Fruit fly (Drosophila melanogaster) whole organism, wandering third instar larva: ENCODE measurements around the gene zye.

Experiments
- Abd-B ChIP-seq: fragments of >200 bp; optimal IDR thresholded peaks from 2 replicates; lab custom pipeline; 2017; ENCODE audit warnings: missing biosample characterization, missing genetic modification characterization
- CG32264 ChIP-seq: fragments of 200-800 bp; sonication (Bioruptor generic); optimal IDR thresholded peaks from 2 replicates; lab custom pipeline; 2016; ENCODE audit warnings: missing biosample characterization, missing genetic modification characterization
- CG9705 ChIP-seq: fragments of 200-800 bp; sonication (Bioruptor generic); optimal IDR thresholded peaks from 2 replicates; lab custom pipeline; 2018; ENCODE audit warnings: missing biosample characterization, mild to moderate bottlenecking, missing genetic modification characterization
- CrebA ChIP-seq: fragments of 200-800 bp; sonication (Bioruptor generic); optimal IDR thresholded peaks from 2 replicates; lab custom pipeline; 2016; ENCODE audit warnings: missing biosample characterization, mild to moderate bottlenecking, missing genetic modification characterization, borderline replicate concordance
- Dfd ChIP-seq: fragments of >200 bp; optimal IDR thresholded peaks from 2 replicates; lab custom pipeline; 2017; ENCODE audit warnings: missing biosample characterization, missing genetic modification characterization
- Dif ChIP-seq: fragments of 200-275, 200-300 bp; sonication (Bioruptor generic); optimal IDR thresholded peaks from 2 replicates; lab custom pipeline; 2018; ENCODE audit warnings: missing biosample characterization, missing genetic modification characterization; ENCODE audit not compliant: partially characterized antibody
- GATAd ChIP-seq: sonication (Bioruptor generic); optimal IDR thresholded peaks from 2 replicates; lab custom pipeline; 2016; ENCODE audit warnings: missing biosample characterization, missing genetic modification characterization
- HLH106 ChIP-seq: fragments of 200-800 bp; optimal IDR thresholded peaks from 3 replicates; lab custom pipeline; 2019; ENCODE audit warnings: missing biosample characterization, mild to moderate bottlenecking, missing genetic modification characterization, moderate library complexity
- Hnf4 ChIP-seq: fragments of 200-800 bp; sonication (Bioruptor generic); optimal IDR thresholded peaks from 2 replicates; lab custom pipeline; 2016; ENCODE audit warnings: missing biosample characterization, mild to moderate bottlenecking, missing genetic modification characterization
- Hr78 ChIP-seq: fragments of >200 bp; optimal IDR thresholded peaks from 2 replicates; lab custom pipeline; 2017; ENCODE audit warnings: missing biosample characterization, missing genetic modification characterization
- Hr83 ChIP-seq: fragments of 200-300 bp; sonication (Bioruptor generic); optimal IDR thresholded peaks from 2 replicates; lab custom pipeline; 2016; ENCODE audit warnings: missing biosample characterization, mild to moderate bottlenecking, missing genetic modification characterization, moderate library complexity; ENCODE audit not compliant: poor library complexity, severe bottlenecking
- Jra ChIP-seq: sonication (Bioruptor generic); optimal IDR thresholded peaks from 2 replicates; lab custom pipeline; 2016; ENCODE audit warnings: missing biosample characterization, missing genetic modification characterization
- Mio ChIP-seq: sonication (Bioruptor generic); optimal IDR thresholded peaks from 2 replicates; lab custom pipeline; 2016; ENCODE audit warnings: missing biosample characterization, missing genetic modification characterization
- Myc ChIP-seq: fragments of >200 bp; optimal IDR thresholded peaks from 2 replicates; lab custom pipeline; 2017
- N ChIP-seq: fragments of >200 bp; optimal IDR thresholded peaks from 2 replicates; lab custom pipeline; 2018; ENCODE audit warnings: missing biosample characterization, missing external identifiers, missing genetic modification characterization
- OdsH ChIP-seq: fragments of 200-800 bp; sonication (Bioruptor generic); optimal IDR thresholded peaks from 2 replicates; lab custom pipeline; 2016; ENCODE audit warnings: missing biosample characterization, mild to moderate bottlenecking, missing genetic modification characterization
- Rel ChIP-seq, 2 experiments: fragments of 200-800 bp; sonication (Bioruptor generic) in 1 of 2; optimal IDR thresholded peaks; 2 replicates in 1 of 2; 3 replicates in 1 of 2; lab custom pipeline; 2016 to 2019; ENCODE audit warnings: mild to moderate bottlenecking in 2 of 2, missing biosample characterization in 2 of 2, missing genetic modification characterization in 2 of 2, moderate library complexity in 1 of 2
- Sp1 ChIP-seq: fragments of 200-800 bp; sonication (Bioruptor generic); optimal IDR thresholded peaks from 3 replicates; lab custom pipeline; 2019; ENCODE audit warnings: missing biosample characterization, mild to moderate bottlenecking, missing genetic modification characterization, moderate library complexity
- Vsx2 ChIP-seq: fragments of 200-300, 225-300 bp; sonication (Bioruptor generic); optimal IDR thresholded peaks from 2 replicates; lab custom pipeline; 2018; ENCODE audit warnings: missing biosample characterization, missing genetic modification characterization; ENCODE audit not compliant: partially characterized antibody
- br ChIP-seq: fragments of 200-800 bp; sonication (Bioruptor generic); optimal IDR thresholded peaks from 2 replicates; lab custom pipeline; 2016; ENCODE audit warnings: missing biosample characterization, missing genetic modification characterization
- brk ChIP-seq: fragments of 200-800 bp; sonication (Bioruptor generic); optimal IDR thresholded peaks from 2 replicates; lab custom pipeline; 2016; ENCODE audit warnings: missing biosample characterization, mild to moderate bottlenecking, missing genetic modification characterization
- dl ChIP-seq, 2 experiments: fragments of 175-275, 200-275 bp in 1 of 2; fragments of 200-275 bp in 1 of 2; sonication (Bioruptor generic); optimal IDR thresholded peaks; lab custom pipeline; 2018; ENCODE audit warnings: mild to moderate bottlenecking in 2 of 2, missing biosample characterization in 2 of 2, missing genetic modification characterization in 2 of 2, moderate library complexity in 2 of 2; ENCODE audit not compliant: partially characterized antibody in 2 of 2, insufficient read depth in 1 of 2
- dmrt93B ChIP-seq: fragments of 200-800 bp; sonication (Bioruptor generic); optimal IDR thresholded peaks from 2 replicates; lab custom pipeline; 2018; ENCODE audit warnings: missing biosample characterization, mild to moderate bottlenecking, missing genetic modification characterization
- dsf ChIP-seq: sonication (Bioruptor generic); optimal IDR thresholded peaks from 2 replicates; lab custom pipeline; 2016; ENCODE audit warnings: missing biosample characterization, missing genetic modification characterization, borderline replicate concordance
- ey ChIP-seq: fragments of 200-800 bp; sonication (Bioruptor generic); optimal IDR thresholded peaks from 2 replicates; lab custom pipeline; 2016; ENCODE audit warnings: missing biosample characterization, missing genetic modification characterization
- foxo ChIP-seq, 2 experiments: fragments of 200-800 bp; sonication (Bioruptor generic); optimal IDR thresholded peaks; 2 replicates in 1 of 2; 3 replicates in 1 of 2; lab custom pipeline; 2016 to 2017; ENCODE audit warnings: missing biosample characterization in 2 of 2, missing genetic modification characterization in 2 of 2
- fru ChIP-seq: fragments of 200-800 bp; sonication (Bioruptor generic); optimal IDR thresholded peaks from 3 replicates; lab custom pipeline; 2016; ENCODE audit warnings: missing biosample characterization, mild to moderate bottlenecking, missing genetic modification characterization
- h ChIP-seq: fragments of 200-800 bp; sonication (Bioruptor generic); optimal IDR thresholded peaks from 3 replicates; lab custom pipeline; 2016; ENCODE audit warnings: missing biosample characterization, mild to moderate bottlenecking, missing genetic modification characterization
- lola ChIP-seq: fragments of >200 bp; optimal IDR thresholded peaks from 2 replicates; lab custom pipeline; 2017; ENCODE audit warnings: missing biosample characterization, missing genetic modification characterization
- pan ChIP-seq: fragments of >200 bp; optimal IDR thresholded peaks from 2 replicates; lab custom pipeline; 2017
- psq ChIP-seq: fragments of 200-800 bp; sonication (Bioruptor generic); optimal IDR thresholded peaks from 3 replicates; lab custom pipeline; 2017; ENCODE audit warnings: missing biosample characterization, mild to moderate bottlenecking, missing genetic modification characterization, moderate library complexity
- rgr ChIP-seq: fragments of 200-800 bp; sonication (Bioruptor generic); optimal IDR thresholded peaks from 3 replicates; lab custom pipeline; 2016; ENCODE audit warnings: missing biosample characterization, mild to moderate bottlenecking, missing genetic modification characterization
- sage ChIP-seq: fragments of 200-800 bp; sonication (Bioruptor generic); optimal IDR thresholded peaks from 2 replicates; lab custom pipeline; 2016; ENCODE audit warnings: missing biosample characterization, mild to moderate bottlenecking, missing genetic modification characterization
- sv ChIP-seq: fragments of 200-800 bp; sonication (Bioruptor generic); optimal IDR thresholded peaks from 3 replicates; lab custom pipeline; 2016; ENCODE audit warnings: missing biosample characterization, missing genetic modification characterization
- tai ChIP-seq: sonication (Bioruptor generic); optimal IDR thresholded peaks from 2 replicates; lab custom pipeline; 2016; ENCODE audit warnings: missing biosample characterization, missing genetic modification characterization
- usp ChIP-seq: fragments of >200 bp; optimal IDR thresholded peaks from 2 replicates; lab custom pipeline; 2017; ENCODE audit warnings: missing biosample characterization, missing genetic modification characterization
- woc ChIP-seq: sonication (Bioruptor generic); optimal IDR thresholded peaks from 2 replicates; lab custom pipeline; 2016; ENCODE audit warnings: missing biosample characterization, mild to moderate bottlenecking, missing genetic modification characterization

zye gene

dm6 chr3L:20471499-20472313 lies 58.3 kb downstream of the zye start (continued):
- TF ChIP-seq dsf (GFP tag; lab: Kevin White, UChicago) (no peak), woc (GFP tag; lab: Kevin White, UChicago) (no peak), HLH106 (peak; percentile 9), Myc (lab: Kevin White, UChicago) (no peak), Abd-B (GFP tag; lab: Kevin White, UChicago) (no peak), sv (no peak), N (no peak), CrebA (no peak), Vsx2 (GFP tag; lab: Kevin White, UChicago) (no peak), Hnf4 (GFP tag; lab: Kevin White, UChicago) (peak; percentile 12)

- TF ChIP-seq foxo (GFP tag; optimal IDR thresholded peaks at IDR 0.05; lab: Kevin White, UChicago) (no peak), Rel (GFP tag; optimal IDR thresholded peaks at IDR 0.05; lab: Kevin White, UChicago) (no peak), Rel (tag; optimal IDR thresholded peaks at IDR 0.05; lab: Kevin White, UChicago) (no peak), dsf (GFP tag; lab: Kevin White, UChicago) (no peak), br (GFP tag; lab: Kevin White, UChicago) (no peak), tai (GFP tag; lab: Kevin White, UChicago) (no peak), dmrt93B (GFP tag; lab: Kevin White, UChicago) (no peak), sage (GFP tag; lab: Kevin White, UChicago) (no peak), Sp1 (GFP tag; lab: Kevin White, UChicago) (no peak), Hr78 (GFP tag; lab: Kevin White, UChicago) (no peak), Myc (lab: Kevin White, UChicago) (no peak), Abd-B (GFP tag; lab: Kevin White, UChicago) (no peak), N (no peak), Vsx2 (GFP tag; lab: Kevin White, UChicago) (no peak), fru (GFP tag; lab: Kevin White, UChicago) (no peak), sv (no peak), dl (GFP tag; optimal IDR thresholded peaks at IDR 0.05; lab: Kevin White, UChicago; ENCODE audit: insufficient read depth in 1 of 2, partially characterized antibody in 2 of 2) (no peak), pan (no peak), Jra (no peak), CrebA (no peak)
Observed at dm6 chr3L:20472607-20473006, 59.2 kb downstream of the zye start.

dm6 chr3L:20473021-20473799 lies 59.8 kb downstream of the zye start, which contains the start of the genes CG32428 and CG5969:
TSS of gene CG32428 (minus strand) at chr3L:20473723.
TSS of gene CG5969 (plus strand) at chr3L:20473783.
- no peak for TF ChIP-seq Mio
- no peak for TF ChIP-seq Myc (lab: Kevin White, UChicago)
- no peak for TF ChIP-seq CG32264
- peak; percentile 66 for TF ChIP-seq Sp1 (GFP tag; lab: Kevin White, UChicago)
- TF ChIP-seq Jra: peak; percentile 12
- TF ChIP-seq psq (GFP tag; lab: Kevin White, UChicago): peak; percentile 91
- TF ChIP-seq lola (GFP tag; lab: Kevin White, UChicago): no peak
- peak; percentile 83 for TF ChIP-seq HLH106
- TF ChIP-seq Dif (GFP tag; lab: Kevin White, UChicago): no peak
- TF ChIP-seq Rel (GFP tag; optimal IDR thresholded peaks at IDR 0.05; lab: Kevin White, UChicago): no peak
- TF ChIP-seq Rel (tag; optimal IDR thresholded peaks at IDR 0.05; lab: Kevin White, UChicago): peak; percentile 66
- no peak for TF ChIP-seq Abd-B (GFP tag; lab: Kevin White, UChicago)
- TF ChIP-seq CG9705 (GFP tag; lab: Kevin White, UChicago): peak; percentile 39
- TF ChIP-seq Hnf4 (GFP tag; lab: Kevin White, UChicago): peak; percentile 47
- no peak for TF ChIP-seq dsf (GFP tag; lab: Kevin White, UChicago)
- no peak for TF ChIP-seq br (GFP tag; lab: Kevin White, UChicago)
- no peak for TF ChIP-seq Vsx2 (GFP tag; lab: Kevin White, UChicago)
- no peak for TF ChIP-seq dl (GFP tag; optimal IDR thresholded peaks at IDR 0.05; lab: Kevin White, UChicago; ENCODE audit: insufficient read depth in 1 of 2, partially characterized antibody in 2 of 2)
- peak; percentile 13 for TF ChIP-seq ey
- TF ChIP-seq Hr78 (GFP tag; lab: Kevin White, UChicago): no peak
- peak; percentile 71 for TF ChIP-seq h (GFP tag; lab: Kevin White, UChicago)
- peak; percentile 57 for TF ChIP-seq brk (GFP tag; lab: Kevin White, UChicago)
- TF ChIP-seq Dfd (GFP tag; lab: Kevin White, UChicago): no peak
- peak; percentile 33 for TF ChIP-seq woc (GFP tag; lab: Kevin White, UChicago)
- TF ChIP-seq pan: no peak
- TF ChIP-seq foxo (GFP tag; optimal IDR thresholded peaks at IDR 0.05; lab: Kevin White, UChicago): peak in 1 of 2 experiments; percentile 71
- no peak for TF ChIP-seq sv
- no peak for TF ChIP-seq N
- peak; percentile 29 for TF ChIP-seq sage (GFP tag; lab: Kevin White, UChicago)
- peak; percentile 47 for TF ChIP-seq dmrt93B (GFP tag; lab: Kevin White, UChicago)
- TF ChIP-seq fru (GFP tag; lab: Kevin White, UChicago): no peak
- peak; percentile 69 for TF ChIP-seq tai (GFP tag; lab: Kevin White, UChicago)
- peak; percentile 38 for TF ChIP-seq Hr83
- TF ChIP-seq rgr (GFP tag; lab: Kevin White, UChicago): peak; percentile 49
- TF ChIP-seq CrebA: peak; percentile 38
- TF ChIP-seq GATAd (GFP tag; lab: Kevin White, UChicago): peak; percentile 32
- TF ChIP-seq OdsH (GFP tag; lab: Kevin White, UChicago): peak; percentile 18
- TF ChIP-seq usp: no peak
